Fruit fly (Drosophila melanogaster) whole organism, pupa: ENCODE measurements around the gene CG1090.

Experiments used
- CG14655 ChIP-seq: fragments of 200-800 bp; sonication (Bioruptor generic); optimal IDR thresholded peaks from 3 replicates; lab custom pipeline; 2017; ENCODE audit warnings: mild to moderate bottlenecking, missing biosample characterization, missing genetic modification reagents, missing genetic modification characterization
- CG15710 ChIP-seq: fragments of 200-800 bp; sonication (Bioruptor generic); optimal IDR thresholded peaks from 2 replicates; lab custom pipeline; 2018; ENCODE audit warnings: missing biosample characterization, mild to moderate bottlenecking, missing genetic modification characterization, moderate library complexity
- CG32121 ChIP-seq: fragments of 200-800 bp; sonication (Bioruptor generic); IDR thresholded peaks from 2 replicates; pipeline ENCODE4 v1.3.6; 2022; ENCODE audit warnings: missing biosample characterization, missing genetic modification characterization
- CG9948 ChIP-seq: fragments of 200-800 bp; sonication (Bioruptor generic); optimal IDR thresholded peaks from 2 replicates; lab custom pipeline; 2018; ENCODE audit warnings: missing biosample characterization, mild to moderate bottlenecking, missing genetic modification characterization, moderate library complexity
- EcR ChIP-seq: fragments of 200-800 bp; sonication (Bioruptor generic); optimal IDR thresholded peaks from 3 replicates; lab custom pipeline; 2019; ENCODE audit warnings: missing biosample characterization, missing genetic modification characterization, mild to moderate bottlenecking, moderate library complexity, missing genetic modification reagents
- Pif1A ChIP-seq: fragments of 200-800 bp; sonication (Bioruptor generic); optimal IDR thresholded peaks from 3 replicates; lab custom pipeline; 2016; ENCODE audit warnings: missing biosample characterization, missing genetic modification characterization

DNA sequence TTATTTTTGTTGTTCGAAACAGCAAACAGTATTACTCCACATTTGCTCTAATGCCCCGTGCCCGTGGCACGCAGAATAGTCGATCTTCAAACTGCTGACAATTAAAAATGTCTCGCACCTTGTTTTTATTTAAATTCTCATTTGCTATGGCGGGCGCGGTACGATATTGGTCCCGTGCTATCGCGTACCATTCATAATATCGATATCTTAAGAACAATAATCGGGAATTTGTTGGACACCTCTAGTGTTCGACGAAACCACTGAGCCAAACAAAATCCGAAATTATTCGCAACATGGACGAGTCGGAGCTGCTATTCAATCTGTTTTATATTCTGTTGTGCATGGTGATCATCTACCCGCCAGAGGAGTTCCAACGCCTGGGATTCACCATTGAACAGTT is 30.4 kb downstream of the CG1090 start, which contains the start of gene CG14646:
- TF ChIP-seq EcR (GFP tag; lab: Kevin White, UChicago) (no peak), CG15710 (tag; lab: Kevin White, UChicago) (no peak), CG9948 (no peak), Pif1A (GFP tag; lab: Kevin White, UChicago) (no peak), CG14655 (GFP tag; lab: Kevin White, UChicago) (no peak), CG32121 (no peak)
